Fruit fly (Drosophila melanogaster): ENCODE data around the gene tey.

The tey gene

dm6 chr3L:19655923-19656322 is 8.0 kb downstream of the tey start (continued):
- TF ChIP-seq Chrac-16 (GFP tag; optimal IDR thresholded peaks at IDR 0.05) (peak; percentile 24), Hr39 (optimal IDR thresholded peaks at IDR 0.05) (no peak), hth (optimal IDR thresholded peaks at IDR 0.05) (no peak), slbo (GFP tag; IDR thresholded peaks at IDR 0.05) (0 out of 2 replicates have a peak, but pooled peaks have one; percentile 36), vnd (GFP tag; IDR thresholded peaks at IDR 0.05; ENCODE audit: partially characterized antibody) (no peak), nmo (GFP tag; optimal IDR thresholded peaks at IDR 0.05) (peak; percentile 59), ken (GFP tag; IDR thresholded peaks at IDR 0.05) (peak; percentile 45; the same call in 1 of the 3 replicates), trh (GFP tag; optimal IDR thresholded peaks at IDR 0.05) (peak; percentile 15), shn (GFP tag; optimal IDR thresholded peaks at IDR 0.05) (no peak), h (optimal IDR thresholded peaks at IDR 0.05) (no peak), CG8478 (optimal IDR thresholded peaks at IDR 0.05) (no peak), nom (GFP tag; optimal IDR thresholded peaks at IDR 0.05) (no peak), amos (GFP tag; IDR thresholded peaks at IDR 0.05; ENCODE audit: partially characterized antibody) (no peak), ham (GFP tag; IDR thresholded peaks at IDR 0.05) (no peak), CG1529 (GFP tag; optimal IDR thresholded peaks at IDR 0.05) (peak; percentile 58), CG7357 (GFP tag; IDR thresholded peaks at IDR 0.05) (no peak), Atf3 (GFP tag; optimal IDR thresholded peaks at IDR 0.05) (no peak), HmgZ (tag; optimal IDR thresholded peaks at IDR 0.05) (no peak), ci (GFP tag; IDR thresholded peaks at IDR 0.05) (peak; percentile 69; the same call in 2 of the 3 replicates), CG15514 (GFP tag; optimal IDR thresholded peaks at IDR 0.05) (peak; percentile 4), CG14667 (GFP tag; IDR thresholded peaks at IDR 0.05) (0 out of 2 replicates have a peak, but pooled peaks have one; percentile 12), CG3065 (GFP tag; optimal IDR thresholded peaks at IDR 0.05) (no peak), CG11093 (GFP tag; IDR thresholded peaks at IDR 0.05) (peak; percentile 61; the same call in 1 of the 3 replicates), bab2 (GFP tag; optimal IDR thresholded peaks at IDR 0.05) (peak; percentile 46), CG13123 (GFP tag; optimal IDR thresholded peaks at IDR 0.05) (no peak), CG4424 (GFP tag; optimal IDR thresholded peaks at IDR 0.05) (peak; percentile 55), CG12104 (GFP tag; optimal IDR thresholded peaks at IDR 0.05) (peak; percentile 59), fu2 (GFP tag; optimal IDR thresholded peaks at IDR 0.05) (no peak), unpg (GFP tag; optimal IDR thresholded peaks at IDR 0.05) (peak; percentile 55), CG9797 (GFP tag; optimal IDR thresholded peaks at IDR 0.05) (no peak), CG2202 (tag; optimal IDR thresholded peaks at IDR 0.05) (peak; percentile 67), ato (GFP tag; IDR thresholded peaks at IDR 0.05; ENCODE audit: partially characterized antibody) (no peak), Ptx1 (GFP tag; IDR thresholded peaks at IDR 0.05) (peak; percentile 72), Bdp1 (GFP tag; optimal IDR thresholded peaks at IDR 0.05) (no peak), ind (GFP tag; optimal IDR thresholded peaks at IDR 0.05) (peak; percentile 40), Gsc (GFP tag; IDR thresholded peaks at IDR 0.05) (0 out of 2 replicates have a peak, but pooled peaks have one; percentile 36), Atf6 (GFP tag; IDR thresholded peaks at IDR 0.05) (no peak), Opbp (GFP tag; IDR thresholded peaks at IDR 0.05; ENCODE audit: partially characterized antibody) (no peak), oc (tag; optimal IDR thresholded peaks at IDR 0.05) (peak; percentile 66), Rfx (GFP tag; IDR thresholded peaks at IDR 0.05) (peak; percentile 50), CTCF (GFP tag; optimal IDR thresholded peaks at IDR 0.05) (no peak), CG10565 (GFP tag; optimal IDR thresholded peaks at IDR 0.05) (no peak), CG17361 (GFP tag; IDR thresholded peaks at IDR 0.05) (peak; percentile 76), Kr (GFP tag; optimal IDR thresholded peaks at IDR 0.05) (no peak), salm (tag; optimal IDR thresholded peaks at IDR 0.05) (peak; percentile 46), CG31388 (GFP tag; optimal IDR thresholded peaks at IDR 0.05) (no peak), Nf-YC (tag; optimal IDR thresholded peaks at IDR 0.05) (peak; percentile 22), Aef1 (GFP tag; IDR thresholded peaks at IDR 0.05) (0 out of 3 replicates have a peak, but pooled peaks have one; percentile 12), Hsf (GFP tag; optimal IDR thresholded peaks at IDR 0.05) (peak; percentile 34), caup (GFP tag; optimal IDR thresholded peaks at IDR 0.05; ENCODE audit: severe bottlenecking) (peak; percentile 34), CG11398 (GFP tag; optimal IDR thresholded peaks at IDR 0.05) (peak; percentile 33), peb (GFP tag; IDR thresholded peaks at IDR 0.05) (peak; percentile 27; the same call in 1 of the 2 replicates), tna (GFP tag; IDR thresholded peaks at IDR 0.05; ENCODE audit: partially characterized antibody) (no peak)
